Worm (Caenorhabditis elegans) whole organism, L4 larva: ENCODE data around the gene fbxb-18.

Source experiments
- F49E8.2 ChIP-seq: sonication (generic microtip); optimal IDR thresholded peaks from 2 replicates; lab custom pipeline; 2016; ENCODE audit warnings: missing compliant biosample characterization, mild to moderate bottlenecking, missing genetic modification characterization, borderline replicate concordance
- ceh-82 ChIP-seq: sonication (generic microtip); optimal IDR thresholded peaks from 2 replicates; lab custom pipeline; 2017; ENCODE audit warnings: missing biosample characterization, missing genetic modification characterization
- hmg-1.1 ChIP-seq: fragments of 200-800 bp; sonication (Bioruptor generic); IDR thresholded peaks from 2 replicates; pipeline ENCODE4 v1.3.6; 2022; ENCODE audit warnings: missing genetic modification reagents, missing genetic modification characterization, missing compliant biosample characterization
- jun-1 ChIP-seq: fragments of 150-350 bp; optimal IDR thresholded peaks from 2 replicates; lab custom pipeline; 2014; ENCODE audit warnings: missing biosample characterization, missing genetic modification reagents, missing genetic modification characterization
- lin-38 ChIP-seq: fragments of 200-800 bp; sonication (Bioruptor generic); IDR thresholded peaks from 2 replicates; pipeline ENCODE4 v1.3.6; 2022; ENCODE audit warnings: missing genetic modification reagents, missing genetic modification characterization, missing compliant biosample characterization
- lin-39 ChIP-seq: fragments of 150-350 bp; optimal IDR thresholded peaks from 2 replicates; lab custom pipeline; 2014; ENCODE audit warnings: missing biosample characterization, missing genetic modification reagents, missing genetic modification characterization
- mdl-1 ChIP-seq, 2 experiments: fragments of 150-350 bp in 1 of 2; sonication (generic microtip) in 1 of 2; optimal IDR thresholded peaks; 2 replicates each; lab custom pipeline; 2014 to 2017; ENCODE audit warnings: missing biosample characterization in 2 of 2, missing genetic modification characterization in 2 of 2
- nhr-6 ChIP-seq: fragments of 150-350 bp; optimal IDR thresholded peaks from 2 replicates; lab custom pipeline; 2014; ENCODE audit warnings: missing biosample characterization, missing genetic modification characterization
- pqm-1 ChIP-seq: sonication (generic microtip); optimal IDR thresholded peaks from 2 replicates; lab custom pipeline; 2017; ENCODE audit warnings: missing biosample characterization, missing genetic modification characterization
- snpc-4 ChIP-seq: fragments of 150-350 bp; optimal IDR thresholded peaks from 2 replicates; lab custom pipeline; 2014; ENCODE audit warnings: missing biosample characterization, missing genetic modification characterization
- spr-3 ChIP-seq: fragments of 200-800 bp; sonication (Bioruptor generic); optimal IDR thresholded peaks from 2 replicates; lab custom pipeline; 2018; ENCODE audit warnings: mild to moderate bottlenecking, missing genetic modification characterization, missing compliant biosample characterization
- ztf-11 ChIP-seq: fragments of 150-350 bp; optimal IDR thresholded peaks from 2 replicates; lab custom pipeline; 2014; ENCODE audit warnings: missing biosample characterization, missing genetic modification characterization

DNA sequence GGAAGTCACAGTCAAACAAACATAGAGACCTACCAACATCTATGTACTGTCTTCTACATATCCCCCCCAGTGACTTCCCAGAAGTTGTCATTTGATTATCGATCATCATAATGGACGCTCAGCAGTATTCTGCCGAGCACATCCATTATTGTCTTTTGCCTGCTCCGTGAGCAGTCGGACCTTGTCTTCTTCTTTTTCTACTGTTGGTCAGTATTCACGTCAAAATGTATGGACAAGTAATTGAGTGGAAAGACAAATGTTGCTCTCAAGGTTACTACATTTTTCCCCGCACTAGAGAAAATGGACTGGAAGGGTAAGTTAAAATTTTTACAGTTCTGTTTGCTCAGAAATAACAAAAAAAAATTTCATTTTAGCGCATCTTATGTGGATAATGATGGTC is 33.8 kb downstream of the fbxb-18 start, which contains the start of gene btb-12:
- TF ChIP-seq F49E8.2 (tag; lab: Kevin White, UChicago) = no peak
- TF ChIP-seq lin-39 (tag; lab: Kevin White, UChicago) = no peak
- TF ChIP-seq ztf-11 (tag; lab: Kevin White, UChicago) = no peak
- TF ChIP-seq spr-3 = no peak
- no peak for TF ChIP-seq pqm-1 (tag; lab: Kevin White, UChicago)
- no peak for TF ChIP-seq snpc-4
- no peak for TF ChIP-seq ceh-82 (tag; lab: Kevin White, UChicago)
- no peak for TF ChIP-seq jun-1 (tag; lab: Kevin White, UChicago)
- TF ChIP-seq hmg-1.1 (GFP tag; lab: Robert Waterston, UW) = no peak
- no peak for TF ChIP-seq mdl-1 (tag; optimal IDR thresholded peaks at IDR 0.05; lab: Kevin White, UChicago)
- no peak for TF ChIP-seq lin-38 (GFP tag; lab: Robert Waterston, UW)
- TF ChIP-seq nhr-6 (tag; lab: Kevin White, UChicago) = no peak
